Worm (Caenorhabditis elegans): Measurements from ENCODE around the gene mec-18.

Gene mec-18

ce11 chrX:4248949-4249348 lies 25.1 kb downstream of the mec-18 start, which contains the start of gene hlh-13 (continued):
- TF ChIP-seq blmp-1 (tag; optimal IDR thresholded peaks at IDR 0.05) (no peak), dpl-1 (GFP tag; optimal IDR thresholded peaks at IDR 0.05) (no peak)

DNA sequence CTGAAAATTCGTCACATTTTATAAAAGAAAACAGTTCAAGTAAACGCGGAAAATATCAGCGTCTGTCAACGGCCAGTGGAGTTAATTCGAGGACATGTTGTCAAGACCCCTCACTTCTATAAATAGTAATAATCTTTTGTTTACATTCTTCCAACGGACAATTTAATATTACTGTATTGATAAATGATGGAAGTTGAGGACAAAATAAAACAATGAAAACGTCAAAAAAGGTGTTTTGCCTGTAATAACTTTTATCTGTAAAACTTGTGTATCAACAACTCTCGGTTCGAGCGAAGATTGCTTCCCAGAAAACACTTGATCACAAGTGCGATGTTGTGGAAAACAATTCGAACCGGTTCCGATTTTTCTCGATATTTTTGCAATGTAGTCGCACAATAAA lies 25.6 kb downstream of the mec-18 start:
- TF ChIP-seq nhr-84 (tag; optimal IDR thresholded peaks at IDR 0.05) (no peak), swsn-7 (tag; optimal IDR thresholded peaks at IDR 0.05) (no peak), Y116A8C.19 (tag; optimal IDR thresholded peaks at IDR 0.05; ENCODE audit: borderline replicate concordance) (no peak), mdl-1 (tag; optimal IDR thresholded peaks at IDR 0.05) (no peak), lin-39 (tag; optimal IDR thresholded peaks at IDR 0.05) (no peak), nhr-71 (tag; optimal IDR thresholded peaks at IDR 0.05) (peak; percentile 26), nhr-77 (tag; optimal IDR thresholded peaks at IDR 0.05) (no peak), ets-5 (GFP tag; IDR thresholded peaks at IDR 0.05) (no peak), unc-86 (tag; optimal IDR thresholded peaks at IDR 0.05) (no peak), unc-130 (tag; optimal IDR thresholded peaks at IDR 0.05) (no peak), ztf-11 (tag; optimal IDR thresholded peaks at IDR 0.05) (no peak), hlh-17 (GFP tag; optimal IDR thresholded peaks at IDR 0.05; ENCODE audit: borderline replicate concordance) (no peak), efl-1 (optimal IDR thresholded peaks at IDR 0.05) (no peak), efl-1 (GFP tag; optimal IDR thresholded peaks at IDR 0.05 in 1 of 2) (no peak), nhr-19 (GFP tag; conservative IDR thresholded peaks at IDR 0.05) (no peak), zip-4 (GFP tag; optimal IDR thresholded peaks at IDR 0.05) (no peak), sox-4 (tag; optimal IDR thresholded peaks at IDR 0.05) (no peak), lin-14 (GFP tag; optimal IDR thresholded peaks at IDR 0.05) (peak; percentile 30), snu-23 (GFP tag; optimal IDR thresholded peaks at IDR 0.05) (peak; percentile 9), C04F5.9 (tag; optimal IDR thresholded peaks at IDR 0.05) (no peak), nhr-90 (tag; optimal IDR thresholded peaks at IDR 0.05; ENCODE audit: poor library complexity) (no peak), nhr-20 (tag; optimal IDR thresholded peaks at IDR 0.05) (peak; percentile 13), zag-1 (tag; optimal IDR thresholded peaks at IDR 0.05) (no peak), mab-9 (GFP tag; IDR thresholded peaks at IDR 0.05) (no peak), snpc-4 (tag; optimal IDR thresholded peaks at IDR 0.05) (no peak), jun-1 (tag; optimal IDR thresholded peaks at IDR 0.05) (no peak), egl-13 (tag; optimal IDR thresholded peaks at IDR 0.05) (no peak), C34B4.2 (tag; optimal IDR thresholded peaks at IDR 0.05) (no peak), nhr-237 (tag; optimal IDR thresholded peaks at IDR 0.05) (no peak), egl-27 (tag; optimal IDR thresholded peaks at IDR 0.05) (no peak), nhr-85 (tag) (peak; percentile 55), nhr-28 (tag; optimal IDR thresholded peaks at IDR 0.05) (no peak), xbp-1 (tag; optimal IDR thresholded peaks at IDR 0.05) (no peak), fkh-4 (tag; optimal IDR thresholded peaks at IDR 0.05; ENCODE audit: borderline replicate concordance) (no peak), tbx-2 (tag; optimal IDR thresholded peaks at IDR 0.05) (no peak), dpl-1 (GFP tag; optimal IDR thresholded peaks at IDR 0.05) (no peak), elt-2 (tag; optimal IDR thresholded peaks at IDR 0.05) (peak; percentile 34), ceh-88 (GFP tag; IDR thresholded peaks at IDR 0.05) (no peak), F16B12.6 (tag; optimal IDR thresholded peaks at IDR 0.05) (no peak), mep-1 (tag; optimal IDR thresholded peaks at IDR 0.05) (no peak), fkh-8 (tag; optimal IDR thresholded peaks at IDR 0.05) (no peak)

Data from whole organism, L1 larva.